Fruit fly (Drosophila melanogaster) whole organism, embryonic: Measurements from ENCODE around the gene ry.

Experiments
- C15 ChIP-seq: fragments of 200-800 bp; sonication (Bioruptor generic); IDR thresholded peaks from 3 replicates; pipeline ENCODE4 v1.3.6; 2022; ENCODE audit warnings: missing biosample characterization, missing genetic modification characterization
- CG10543 ChIP-seq: fragments of 200-800 bp; sonication (Bioruptor generic); optimal IDR thresholded peaks from 3 replicates; lab custom pipeline; 2017; ENCODE audit warnings: missing biosample characterization, mild to moderate bottlenecking, missing genetic modification characterization, moderate library complexity
- CG10979 ChIP-seq: fragments of 200-800 bp; sonication (Bioruptor generic); optimal IDR thresholded peaks from 2 replicates; lab custom pipeline; 2018; ENCODE audit warnings: missing biosample characterization, mild to moderate bottlenecking, missing genetic modification characterization, moderate library complexity
- CG11695 ChIP-seq: fragments of 200-800 bp; sonication (Bioruptor generic); IDR thresholded peaks from 3 replicates; pipeline ENCODE4 v1.3.6; 2022; ENCODE audit warnings: missing biosample characterization, missing genetic modification characterization
- CG12769 ChIP-seq: fragments of 200-800 bp; sonication (Bioruptor generic); optimal IDR thresholded peaks from 2 replicates; lab custom pipeline; 2019; ENCODE audit warnings: missing biosample characterization, mild to moderate bottlenecking, missing genetic modification characterization, moderate library complexity
- CG14441 ChIP-seq: fragments of 200-800 bp; sonication (Bioruptor generic); IDR thresholded peaks from 2 replicates; pipeline ENCODE4 v1.3.6; 2022; ENCODE audit warnings: missing biosample characterization, missing genetic modification characterization
- CG14965 ChIP-seq: fragments of 200-800 bp; sonication (Bioruptor generic); optimal IDR thresholded peaks from 2 replicates; lab custom pipeline; 2016; ENCODE audit warnings: missing biosample characterization, missing genetic modification characterization, borderline replicate concordance
- CG16813 ChIP-seq: fragments of 200-800 bp; sonication (Bioruptor generic); IDR thresholded peaks from 3 replicates; pipeline ENCODE4 v1.3.6; 2022; ENCODE audit warnings: missing biosample characterization, missing genetic modification characterization; ENCODE audit not compliant: partially characterized antibody
- CG18476 ChIP-seq: fragments of 200-800 bp; sonication (Bioruptor generic); optimal IDR thresholded peaks from 2 replicates; lab custom pipeline; 2016; ENCODE audit warnings: missing biosample characterization, mild to moderate bottlenecking, missing genetic modification characterization
- CG2889 ChIP-seq: fragments of 200-800 bp; sonication (Bioruptor generic); IDR thresholded peaks from 3 replicates; pipeline ENCODE4 v1.3.6; 2022; ENCODE audit warnings: missing biosample characterization, missing genetic modification characterization
- CG3065 ChIP-seq: fragments of 200-800 bp; sonication (Bioruptor generic); optimal IDR thresholded peaks from 2 replicates; lab custom pipeline; 2016; ENCODE audit warnings: missing biosample characterization, missing genetic modification characterization
- CG32532 ChIP-seq: fragments of 200-800 bp; sonication (Bioruptor generic); IDR thresholded peaks from 2 replicates; pipeline ENCODE4 v1.3.6; 2022; ENCODE audit warnings: missing biosample characterization, missing genetic modification characterization
- CG3407 ChIP-seq: fragments of 200-800 bp; sonication (Bioruptor generic); optimal IDR thresholded peaks from 2 replicates; lab custom pipeline; 2018; ENCODE audit warnings: missing biosample characterization, mild to moderate bottlenecking, missing genetic modification characterization
- CG34422 ChIP-seq: fragments of 200-800 bp; sonication (Bioruptor generic); IDR thresholded peaks from 3 replicates; pipeline ENCODE4 v1.3.6; 2022; ENCODE audit warnings: missing biosample characterization, missing genetic modification characterization
- CG3726 ChIP-seq: fragments of 200-800 bp; sonication (Bioruptor generic); IDR thresholded peaks from 3 replicates; pipeline ENCODE4, ENCODE4 v1.3.6; 2022; ENCODE audit warnings: missing biosample characterization, missing genetic modification characterization
- CG6854 ChIP-seq: fragments of 200-800 bp; sonication (Bioruptor generic); optimal IDR thresholded peaks from 3 replicates; lab custom pipeline; 2017; ENCODE audit warnings: missing biosample characterization, mild to moderate bottlenecking, missing genetic modification characterization
- CoRest ChIP-seq: fragments of 200-800 bp; sonication (Bioruptor generic); optimal IDR thresholded peaks from 3 replicates; lab custom pipeline; 2018; ENCODE audit warnings: missing biosample characterization, mild to moderate bottlenecking, missing genetic modification characterization, moderate library complexity
- D19B ChIP-seq: fragments of 200-800 bp; sonication (Bioruptor generic); optimal IDR thresholded peaks from 2 replicates; lab custom pipeline; 2017; ENCODE audit warnings: missing biosample characterization, mild to moderate bottlenecking, missing genetic modification characterization
- Ets65A ChIP-seq: fragments of 200-800 bp; sonication (Bioruptor generic); peaks from one replicate; lab custom pipeline; 2016; ENCODE audit warnings: missing biosample characterization, missing genetic modification characterization
- Ets97D ChIP-seq: fragments of 200-800 bp; sonication (Bioruptor generic); optimal IDR thresholded peaks from 3 replicates; lab custom pipeline; 2016; ENCODE audit warnings: missing biosample characterization, missing genetic modification characterization
- Fer2 ChIP-seq: fragments of 200-800 bp; sonication (Bioruptor generic); optimal IDR thresholded peaks from 2 replicates; lab custom pipeline; 2018; ENCODE audit warnings: missing biosample characterization, mild to moderate bottlenecking, missing genetic modification characterization, moderate library complexity
- Fer3 ChIP-seq: fragments of 200-800 bp; sonication (Bioruptor generic); optimal IDR thresholded peaks from 2 replicates; lab custom pipeline; 2018; ENCODE audit warnings: missing biosample characterization, mild to moderate bottlenecking, missing genetic modification characterization, moderate library complexity
- Hsf ChIP-seq: fragments of 200-800 bp; sonication (Bioruptor generic); optimal IDR thresholded peaks from 3 replicates; lab custom pipeline; 2016; ENCODE audit warnings: missing biosample characterization, missing genetic modification characterization
- Lhr ChIP-seq: fragments of 200-800 bp; sonication (Bioruptor generic); optimal IDR thresholded peaks from 3 replicates; lab custom pipeline; 2017; ENCODE audit warnings: mild to moderate bottlenecking, missing biosample characterization, missing genetic modification reagents, missing genetic modification characterization
- Nf-YC ChIP-seq: fragments of 200-800 bp; optimal IDR thresholded peaks from 3 replicates; lab custom pipeline; 2019; ENCODE audit warnings: missing biosample characterization, mild to moderate bottlenecking, missing genetic modification characterization, moderate library complexity
- TFAM ChIP-seq: fragments of 200-800 bp; sonication (Bioruptor generic); optimal IDR thresholded peaks from 2 replicates; lab custom pipeline; 2017; ENCODE audit warnings: missing biosample characterization, missing genetic modification characterization, inconsistent platforms
- YL-1 ChIP-seq: fragments of 200-800 bp; sonication (Bioruptor generic); optimal IDR thresholded peaks from 3 replicates; lab custom pipeline; 2017; ENCODE audit warnings: missing biosample characterization, mild to moderate bottlenecking, missing genetic modification characterization
- bsh ChIP-seq, 2 experiments: fragments of 200-800 bp; sonication (Bioruptor generic); optimal IDR thresholded peaks; 2 replicates each; lab custom pipeline; 2017 to 2018; ENCODE audit warnings: mild to moderate bottlenecking in 2 of 2, missing biosample characterization in 2 of 2, missing genetic modification characterization in 2 of 2, moderate library complexity in 1 of 2
- chinmo ChIP-seq: fragments of 200-800 bp; sonication (Bioruptor generic); IDR thresholded peaks from 4 replicates; pipeline ENCODE4 v1.3.6; 2022; ENCODE audit warnings: missing biosample characterization, missing genetic modification characterization; ENCODE audit not compliant: partially characterized antibody
- dmrt11E ChIP-seq: fragments of 200-800 bp; sonication (Bioruptor generic); optimal IDR thresholded peaks from 3 replicates; lab custom pipeline; 2018; ENCODE audit warnings: missing biosample characterization, mild to moderate bottlenecking, missing genetic modification characterization, moderate library complexity
- dmrt99B ChIP-seq: fragments of 200-800 bp; sonication (Bioruptor generic); optimal IDR thresholded peaks from 2 replicates; lab custom pipeline; 2018; ENCODE audit warnings: missing biosample characterization, mild to moderate bottlenecking, missing genetic modification characterization, moderate library complexity
- ems ChIP-seq: fragments of 200-800 bp; sonication (Bioruptor generic); optimal IDR thresholded peaks from 3 replicates; lab custom pipeline; 2016; ENCODE audit warnings: missing biosample characterization, missing genetic modification characterization
- ewg ChIP-seq: fragments of 200-800 bp; sonication (Bioruptor generic); optimal IDR thresholded peaks from 3 replicates; lab custom pipeline; 2017; ENCODE audit warnings: mild to moderate bottlenecking, missing biosample characterization, missing genetic modification reagents, missing genetic modification characterization
- eyg ChIP-seq: fragments of 200-800 bp; sonication (Bioruptor generic); optimal IDR thresholded peaks from 3 replicates; lab custom pipeline; 2016; ENCODE audit warnings: missing biosample characterization, missing genetic modification characterization
- fd102C ChIP-seq: fragments of 200-800 bp; sonication (Bioruptor generic); optimal IDR thresholded peaks from 2 replicates; lab custom pipeline; 2018; ENCODE audit warnings: missing biosample characterization, mild to moderate bottlenecking, missing genetic modification characterization, moderate library complexity
- fd64A ChIP-seq: fragments of 200-800 bp; sonication (Bioruptor generic); optimal IDR thresholded peaks from 3 replicates; lab custom pipeline; 2018; ENCODE audit warnings: missing biosample characterization, mild to moderate bottlenecking, missing genetic modification characterization
- gro ChIP-seq: fragments of 200-800 bp; sonication (Bioruptor generic); optimal IDR thresholded peaks from 2 replicates; lab custom pipeline; 2016; ENCODE audit warnings: missing biosample characterization, missing genetic modification characterization
- kay ChIP-seq: fragments of 200-800 bp; sonication (Bioruptor generic); optimal IDR thresholded peaks from 2 replicates; lab custom pipeline; 2016; ENCODE audit warnings: missing biosample characterization, missing genetic modification characterization
- knrl ChIP-seq: fragments of 200-800 bp; sonication (Bioruptor generic); IDR thresholded peaks from 3 replicates; pipeline ENCODE4 v1.3.6; 2022; ENCODE audit warnings: missing biosample characterization, missing genetic modification characterization; ENCODE audit not compliant: partially characterized antibody
- nau ChIP-seq: fragments of 200-800 bp; sonication (Bioruptor generic); optimal IDR thresholded peaks from 3 replicates; lab custom pipeline; 2017; ENCODE audit warnings: missing biosample characterization, mild to moderate bottlenecking, missing genetic modification characterization, missing genetic modification reagents
- otp ChIP-seq: fragments of 200-800 bp; sonication (Bioruptor generic); IDR thresholded peaks from 3 replicates; pipeline ENCODE4, ENCODE4 v1.3.6; 2022; ENCODE audit warnings: missing biosample characterization, missing genetic modification characterization
- phol ChIP-seq: fragments of 200-800 bp; sonication (Bioruptor generic); optimal IDR thresholded peaks from 3 replicates; lab custom pipeline; 2018; ENCODE audit warnings: missing biosample characterization, mild to moderate bottlenecking, missing genetic modification characterization, moderate library complexity
- scrt ChIP-seq: fragments of 200-800 bp; sonication (Bioruptor generic); optimal IDR thresholded peaks from 2 replicates; lab custom pipeline; 2018; ENCODE audit warnings: missing biosample characterization, mild to moderate bottlenecking, missing genetic modification characterization, moderate library complexity
- sima ChIP-seq: fragments of 200-800 bp; sonication (Bioruptor generic); optimal IDR thresholded peaks from 2 replicates; lab custom pipeline; 2016; ENCODE audit warnings: missing biosample characterization, missing genetic modification characterization
- tin ChIP-seq: fragments of 200-800 bp; sonication (Bioruptor generic); optimal IDR thresholded peaks from 3 replicates; lab custom pipeline; 2016; ENCODE audit warnings: missing biosample characterization, missing genetic modification characterization
- toy ChIP-seq: fragments of 200-800 bp; sonication (Bioruptor generic); IDR thresholded peaks from 2 replicates; pipeline ENCODE4 v1.3.6; 2022; ENCODE audit warnings: missing biosample characterization, missing genetic modification characterization
- ttk ChIP-seq: fragments of 200-800 bp; sonication (Bioruptor generic); IDR thresholded peaks from 2 replicates; pipeline ENCODE4 v2.1.2; 2022; ENCODE audit warnings: missing biosample characterization, missing genetic modification characterization
- unc-4 ChIP-seq: fragments of 200-800 bp; sonication (Bioruptor generic); IDR thresholded peaks from 2 replicates; pipeline ENCODE4 v1.3.6; 2022; ENCODE audit warnings: missing biosample characterization, missing genetic modification characterization; ENCODE audit not compliant: partially characterized antibody
- wek ChIP-seq: fragments of 200-800 bp; sonication (Bioruptor generic); optimal IDR thresholded peaks from 3 replicates; lab custom pipeline; 2018; ENCODE audit warnings: missing biosample characterization, mild to moderate bottlenecking, missing genetic modification characterization, moderate library complexity
- wor ChIP-seq: fragments of 200-800 bp; sonication (Bioruptor generic); IDR thresholded peaks from 2 replicates; pipeline ENCODE4 v1.3.6; 2022; ENCODE audit warnings: missing biosample characterization, missing genetic modification characterization
- zen ChIP-seq: fragments of 200-800 bp; sonication (Bioruptor generic); optimal IDR thresholded peaks from 3 replicates; lab custom pipeline; 2018; ENCODE audit warnings: missing biosample characterization, mild to moderate bottlenecking, missing genetic modification characterization, moderate library complexity

ry gene

DNA sequence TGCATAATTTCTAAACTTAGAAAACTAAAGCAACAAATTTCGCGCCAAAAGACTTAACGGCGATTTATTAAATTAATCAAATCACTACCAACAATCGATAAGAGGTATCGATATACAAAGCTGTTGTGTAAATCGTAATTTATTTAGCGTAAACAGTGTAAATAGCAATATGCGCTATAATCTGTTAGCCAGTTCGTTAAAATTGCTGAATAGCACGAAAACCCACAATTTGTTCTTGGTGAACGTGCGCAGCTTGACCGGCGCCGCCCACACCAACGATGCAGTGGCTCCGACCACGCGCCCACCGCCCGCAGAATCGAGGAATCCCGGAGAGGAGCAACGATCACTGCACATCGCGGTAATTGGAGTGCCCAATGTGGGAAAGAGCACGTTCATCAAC is 36.8 kb upstream of the ry start, which contains the start of gene CG7488 (continued):
- TF ChIP-seq CG18476 (GFP tag; lab: Kevin White, UChicago) (no peak), CG32532 (GFP tag; lab: Robert Waterston, UW) (no peak), nau (no peak), CG16813 (GFP tag; lab: Robert Waterston, UW) (peak; percentile 70), YL-1 (GFP tag; lab: Kevin White, UChicago) (peak; percentile 54), D19B (GFP tag; lab: Kevin White, UChicago) (no peak), ewg (GFP tag; lab: Kevin White, UChicago) (no peak), CG14965 (GFP tag; lab: Kevin White, UChicago) (no peak), phol (tag; lab: Kevin White, UChicago) (no peak), CG3407 (GFP tag; lab: Kevin White, UChicago) (no peak), bsh (GFP tag; optimal IDR thresholded peaks at IDR 0.05; lab: Kevin White, UChicago) (no peak), CG10543 (GFP tag; lab: Kevin White, UChicago) (no peak), kay (GFP tag; lab: Kevin White, UChicago) (no peak), CoRest (tag; lab: Kevin White, UChicago) (no peak), Lhr (GFP tag; lab: Kevin White, UChicago) (no peak), fd64A (GFP tag; lab: Kevin White, UChicago) (no peak), Hsf (GFP tag; lab: Kevin White, UChicago) (no peak), Ets97D (no peak), Fer3 (tag; lab: Kevin White, UChicago) (no peak), TFAM (GFP tag; lab: Kevin White, UChicago) (no peak), ttk (no peak), CG6854 (GFP tag; lab: Kevin White, UChicago) (no peak), chinmo (GFP tag; lab: Robert Waterston, UW) (0 out of 4 replicates have a peak, but pooled peaks have one; percentile 36), C15 (GFP tag; lab: Robert Waterston, UW) (no peak), gro (no peak), dmrt11E (tag; lab: Kevin White, UChicago) (no peak), CG34422 (GFP tag; lab: Robert Waterston, UW) (no peak; the same call in 2 of the 3 replicates), Fer2 (tag; lab: Kevin White, UChicago) (no peak), zen (peak; percentile 27), CG14441 (no peak), CG12769 (tag; lab: Kevin White, UChicago) (no peak), CG3726 (no peak), eyg (GFP tag; lab: Kevin White, UChicago) (no peak), scrt (GFP tag; lab: Kevin White, UChicago) (no peak), CG2889 (GFP tag; lab: Robert Waterston, UW) (no peak), otp (GFP tag; lab: Robert Waterston, UW) (no peak), fd102C (no peak), tin (GFP tag; lab: Kevin White, UChicago) (no peak), Nf-YC (tag; lab: Kevin White, UChicago) (no peak), toy (GFP tag; lab: Robert Waterston, UW) (no peak), sima (no peak), dmrt99B (tag; lab: Kevin White, UChicago) (no peak), CG3065 (GFP tag; lab: Kevin White, UChicago) (no peak), ems (no peak), CG11695 (no peak), Ets65A (GFP tag; lab: Kevin White, UChicago) (no peak), unc-4 (GFP tag; lab: Robert Waterston, UW) (peak; percentile 86), knrl (GFP tag; lab: Robert Waterston, UW) (peak; percentile 60; the same call in 2 of the 3 replicates), CG10979 (tag; lab: Kevin White, UChicago) (no peak), wor (GFP tag; lab: Robert Waterston, UW) (no peak), wek (GFP tag; lab: Kevin White, UChicago) (no peak)
